Fruit fly (Drosophila melanogaster) whole organism, embryonic: ENCODE results near the gene CG17267.
A peak's percentile ranks its signal among the peaks of the same experiment; 100 is the strongest.

Source experiments
- Adf1 ChIP-seq: fragments of 200-800 bp; sonication (Bioruptor generic); IDR thresholded peaks from 2 replicates; pipeline ENCODE4 v1.3.6; 2022; ENCODE audit warnings: missing biosample characterization, missing genetic modification characterization
- Bdp1 ChIP-seq: fragments of 200-800 bp; sonication (Bioruptor generic); optimal IDR thresholded peaks from 3 replicates; lab custom pipeline; 2016; ENCODE audit warnings: missing biosample characterization, missing genetic modification characterization
- CG10979 ChIP-seq: fragments of 200-800 bp; sonication (Bioruptor generic); optimal IDR thresholded peaks from 2 replicates; lab custom pipeline; 2018; ENCODE audit warnings: missing biosample characterization, mild to moderate bottlenecking, missing genetic modification characterization, moderate library complexity
- CG12071 ChIP-seq: fragments of 200-800 bp; sonication (Bioruptor generic); optimal IDR thresholded peaks from 3 replicates; lab custom pipeline; 2018; ENCODE audit warnings: missing biosample characterization, mild to moderate bottlenecking, missing genetic modification characterization
- CG12155 ChIP-seq: fragments of 200-800 bp; sonication (Bioruptor generic); optimal IDR thresholded peaks from 3 replicates; lab custom pipeline; 2016; ENCODE audit warnings: missing biosample characterization, missing genetic modification characterization
- CG13894 ChIP-seq: fragments of 200-800 bp; sonication (Bioruptor generic); optimal IDR thresholded peaks from 3 replicates; lab custom pipeline; 2018; ENCODE audit warnings: missing biosample characterization, mild to moderate bottlenecking, missing genetic modification characterization, moderate library complexity
- CG1529 ChIP-seq: fragments of 200-800 bp; sonication (Bioruptor generic); optimal IDR thresholded peaks from 3 replicates; lab custom pipeline; 2018; ENCODE audit warnings: missing biosample characterization, missing genetic modification characterization
- CG15479 ChIP-seq: fragments of 200-800 bp; sonication (Bioruptor generic); optimal IDR thresholded peaks from 3 replicates; lab custom pipeline; 2019; ENCODE audit warnings: missing biosample characterization, mild to moderate bottlenecking, missing genetic modification characterization, moderate library complexity
- CG31365 ChIP-seq: fragments of 200-800 bp; sonication (Bioruptor generic); optimal IDR thresholded peaks from 2 replicates; lab custom pipeline; 2018; ENCODE audit warnings: missing biosample characterization, mild to moderate bottlenecking, missing genetic modification characterization
- CG33213 ChIP-seq: fragments of 200-800 bp; sonication (Bioruptor generic); optimal IDR thresholded peaks from 3 replicates; lab custom pipeline; 2016; ENCODE audit warnings: missing biosample characterization, missing genetic modification characterization
- CG34224 ChIP-seq: fragments of 200-800 bp; sonication (Bioruptor generic); IDR thresholded peaks from 3 replicates; pipeline ENCODE4 v1.3.6; 2022; ENCODE audit warnings: missing biosample characterization, missing genetic modification characterization; ENCODE audit not compliant: partially characterized antibody
- CG4424 ChIP-seq: fragments of 200-800 bp; sonication (Bioruptor generic); optimal IDR thresholded peaks from 3 replicates; lab custom pipeline; 2016; ENCODE audit warnings: missing biosample characterization, missing genetic modification characterization
- CG5953 ChIP-seq: fragments of 200-800 bp; sonication (Bioruptor generic); IDR thresholded peaks from 2 replicates; pipeline ENCODE4 v1.3.6; 2022; ENCODE audit warnings: missing biosample characterization, missing genetic modification characterization
- CG6791 ChIP-seq: fragments of 200-800 bp; sonication (Bioruptor generic); IDR thresholded peaks from 3 replicates; pipeline ENCODE4 v1.3.6; 2022; ENCODE audit warnings: missing biosample characterization, missing genetic modification characterization; ENCODE audit not compliant: partially characterized antibody
- CG8089 ChIP-seq: fragments of 200-800 bp; sonication (Bioruptor generic); optimal IDR thresholded peaks from 3 replicates; lab custom pipeline; 2016; ENCODE audit warnings: missing biosample characterization, missing genetic modification characterization
- CG9609 ChIP-seq: fragments of 200-800 bp; sonication (Bioruptor generic); optimal IDR thresholded peaks from 3 replicates; lab custom pipeline; 2016; ENCODE audit warnings: missing biosample characterization, missing genetic modification characterization
- CG9817 ChIP-seq: fragments of 200-800 bp; sonication (Bioruptor generic); optimal IDR thresholded peaks from 2 replicates; lab custom pipeline; 2018; ENCODE audit warnings: missing biosample characterization, mild to moderate bottlenecking, missing genetic modification characterization, moderate library complexity
- Dad ChIP-seq: fragments of 200-800 bp; sonication (Bioruptor generic); optimal IDR thresholded peaks from 3 replicates; lab custom pipeline; 2016; ENCODE audit warnings: missing biosample characterization, missing genetic modification characterization
- Drgx ChIP-seq: fragments of 200-800 bp; sonication (Bioruptor generic); IDR thresholded peaks from 2 replicates; pipeline ENCODE4 v1.3.6; 2022; ENCODE audit warnings: missing biosample characterization, missing genetic modification characterization
- Ets97D ChIP-seq: fragments of 200-800 bp; sonication (Bioruptor generic); optimal IDR thresholded peaks from 3 replicates; lab custom pipeline; 2016; ENCODE audit warnings: missing biosample characterization, missing genetic modification characterization
- Fer1 ChIP-seq: fragments of 200-800 bp; sonication (Bioruptor generic); optimal IDR thresholded peaks from 2 replicates; lab custom pipeline; 2017; ENCODE audit warnings: missing biosample characterization, mild to moderate bottlenecking, missing genetic modification characterization
- HLH54F ChIP-seq: fragments of 200-800 bp; sonication (Bioruptor generic); optimal IDR thresholded peaks from 3 replicates; lab custom pipeline; 2016; ENCODE audit warnings: missing biosample characterization, missing genetic modification characterization
- Med ChIP-seq: fragments of 200-800 bp; sonication (Bioruptor generic); peaks from one replicate; lab custom pipeline; 2016; ENCODE audit warnings: missing biosample characterization, missing genetic modification characterization, mild to moderate bottlenecking, inconsistent platforms, moderate library complexity
- Opbp ChIP-seq: fragments of 200-800 bp; sonication (Bioruptor generic); IDR thresholded peaks from 3 replicates; pipeline ENCODE4 v1.3.6; 2022; ENCODE audit warnings: missing biosample characterization, missing genetic modification characterization; ENCODE audit not compliant: partially characterized antibody
- Sox102F ChIP-seq: fragments of 200-800 bp; sonication (Bioruptor generic); optimal IDR thresholded peaks from 2 replicates; lab custom pipeline; 2018; ENCODE audit warnings: missing biosample characterization, mild to moderate bottlenecking, missing genetic modification characterization, moderate library complexity
- Trl ChIP-seq, 3 experiments: fragments of >200 bp in 2 of 3; fragments of 200-800 bp in 1 of 3; sonication (Bioruptor generic) in 1 of 3; optimal IDR thresholded peaks; 2 replicates in 1 of 3; 3 replicates in 2 of 3; lab custom pipeline; 2016 to 2017; ENCODE audit warnings: missing biosample characterization in 1 of 3, missing genetic modification characterization in 1 of 3
- Xbp1 ChIP-seq: fragments of 200-800 bp; sonication (Bioruptor generic); optimal IDR thresholded peaks from 3 replicates; lab custom pipeline; 2016; ENCODE audit warnings: missing biosample characterization, mild to moderate bottlenecking, missing genetic modification characterization
- corto ChIP-seq: fragments of 200-800 bp; sonication (Bioruptor generic); optimal IDR thresholded peaks from 2 replicates; lab custom pipeline; 2016; ENCODE audit warnings: missing biosample characterization, mild to moderate bottlenecking, missing genetic modification characterization, moderate library complexity
- dpn ChIP-seq, 2 experiments: fragments of 200-800 bp; sonication (Bioruptor generic); optimal IDR thresholded peaks; 3 replicates each; lab custom pipeline; 2016; ENCODE audit warnings: missing biosample characterization in 2 of 2, missing genetic modification characterization in 2 of 2
- fu2 ChIP-seq: fragments of 200-800 bp; sonication (Bioruptor generic); optimal IDR thresholded peaks from 2 replicates; lab custom pipeline; 2016; ENCODE audit warnings: missing biosample characterization, missing genetic modification characterization
- lilli ChIP-seq: fragments of 200-800 bp; sonication (Bioruptor generic); optimal IDR thresholded peaks from 3 replicates; lab custom pipeline; 2016; ENCODE audit warnings: missing biosample characterization, missing genetic modification characterization
- nmo ChIP-seq: fragments of 200-800 bp; sonication (Bioruptor generic); optimal IDR thresholded peaks from 2 replicates; lab custom pipeline; 2018; ENCODE audit warnings: missing biosample characterization, mild to moderate bottlenecking, missing genetic modification characterization, moderate library complexity
- nom ChIP-seq: fragments of 200-800 bp; sonication (Bioruptor generic); optimal IDR thresholded peaks from 2 replicates; lab custom pipeline; 2017; ENCODE audit warnings: missing biosample characterization, missing genetic modification characterization, mild to moderate bottlenecking, moderate library complexity, missing genetic modification reagents
- pfk ChIP-seq: fragments of 200-800 bp; sonication (Bioruptor generic); optimal IDR thresholded peaks from 2 replicates; lab custom pipeline; 2018; ENCODE audit warnings: missing biosample characterization, mild to moderate bottlenecking, missing genetic modification characterization, moderate library complexity
- prd ChIP-seq, 3 experiments: fragments of >200 bp in 2 of 3; fragments of 200-800 bp in 1 of 3; sonication (Bioruptor generic) in 1 of 3; optimal IDR thresholded peaks in 2 of 3; IDR thresholded peaks in 1 of 3; 2 replicates in 2 of 3; 3 replicates in 1 of 3; pipeline versions ENCODE4 v1.3.6 to Lab custom; 2017 to 2022; ENCODE audit warnings: missing biosample characterization in 1 of 3, missing genetic modification characterization in 1 of 3
- repo ChIP-seq: fragments of 200-800 bp; sonication (Bioruptor generic); optimal IDR thresholded peaks from 2 replicates; lab custom pipeline; 2016; ENCODE audit warnings: missing biosample characterization, missing genetic modification characterization
- twi ChIP-seq: fragments of 200-800 bp; optimal IDR thresholded peaks from 2 replicates; lab custom pipeline; 2019; ENCODE audit warnings: missing biosample characterization, mild to moderate bottlenecking, missing genetic modification characterization, moderate library complexity
- unpg ChIP-seq: fragments of 200-800 bp; sonication (Bioruptor generic); optimal IDR thresholded peaks from 3 replicates; lab custom pipeline; 2018; ENCODE audit warnings: missing biosample characterization, mild to moderate bottlenecking, missing genetic modification characterization, moderate library complexity
- wek ChIP-seq: fragments of 200-800 bp; sonication (Bioruptor generic); optimal IDR thresholded peaks from 3 replicates; lab custom pipeline; 2018; ENCODE audit warnings: missing biosample characterization, mild to moderate bottlenecking, missing genetic modification characterization, moderate library complexity
- zf30C ChIP-seq: fragments of 200-800 bp; sonication (Bioruptor generic); optimal IDR thresholded peaks from 3 replicates; lab custom pipeline; 2018; ENCODE audit warnings: missing biosample characterization, mild to moderate bottlenecking, missing genetic modification characterization
- zfh2 ChIP-seq: fragments of 200-800 bp; sonication (Bioruptor generic); optimal IDR thresholded peaks from 2 replicates; lab custom pipeline; 2016; ENCODE audit warnings: missing biosample characterization, missing genetic modification characterization

Gene CG17267

DNA sequence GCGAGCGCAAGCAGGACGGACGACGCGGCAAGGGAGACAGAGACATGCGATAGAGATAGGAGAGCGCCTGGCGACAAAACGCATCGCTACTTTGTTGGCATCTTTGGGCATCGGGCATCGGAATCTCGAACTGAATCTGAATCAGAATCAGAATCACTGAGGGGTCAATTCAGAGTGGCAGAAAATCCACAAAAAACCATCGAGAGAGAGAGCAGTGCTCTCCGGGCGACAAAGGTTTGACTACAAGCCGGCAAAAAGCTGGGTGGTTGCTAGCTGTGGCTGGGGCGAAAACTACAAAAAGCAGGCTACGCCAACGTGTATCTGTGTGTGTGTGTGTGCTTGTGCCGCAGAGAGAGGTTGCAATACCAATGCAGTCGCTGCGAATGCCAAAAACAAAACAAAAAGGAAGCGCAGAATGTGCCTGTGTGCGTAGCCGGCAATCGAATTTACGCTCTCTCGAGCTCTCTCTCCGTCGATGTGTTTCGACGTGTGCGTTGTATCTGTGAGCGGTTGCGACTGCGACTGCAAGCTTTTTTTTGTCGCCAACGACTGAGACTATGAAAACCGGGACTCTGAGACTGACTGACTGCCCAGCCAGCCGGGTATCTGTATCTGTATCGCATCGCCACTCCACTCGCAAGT, 39.5 kb upstream of the CG17267 start (continued):
- TF ChIP-seq CG34224 (GFP tag; lab: Robert Waterston, UW) (no peak), unpg (no peak), prd (optimal IDR thresholded peaks at IDR 0.05; lab: Kevin White, UChicago) (no peak), prd (GFP tag; IDR thresholded peaks at IDR 0.05; lab: Robert Waterston, UW) (no peak), CG6791 (GFP tag; lab: Robert Waterston, UW) (no peak), pfk (GFP tag; lab: Kevin White, UChicago) (no peak), Med (GFP tag; lab: Kevin White, UChicago) (no peak), CG15479 (no peak)

DNA sequence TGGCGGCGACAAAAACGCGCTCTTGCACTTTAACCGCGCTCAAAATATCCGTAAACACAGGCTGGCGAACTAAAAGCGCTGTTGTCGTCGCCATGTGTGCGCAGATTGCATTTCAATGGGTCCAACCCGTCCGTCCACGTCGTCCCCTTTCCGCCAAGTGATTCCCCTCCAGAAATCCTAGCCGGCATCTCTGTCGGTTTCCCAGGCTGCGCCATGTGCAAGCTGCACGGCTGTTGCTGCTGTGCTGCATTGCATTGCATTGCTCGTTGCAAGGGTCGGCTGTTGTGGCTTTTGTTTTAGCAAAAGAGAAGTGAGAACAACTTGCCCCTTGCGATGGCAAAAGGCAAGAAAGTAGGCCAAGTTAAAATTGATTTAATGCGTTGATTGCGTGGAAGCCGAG, 35.2 kb upstream of the CG17267 start:
- TF ChIP-seq CG13894 (tag; lab: Kevin White, UChicago), result no peak
- no peak for TF ChIP-seq wek
- TF ChIP-seq HLH54F (GFP tag; lab: Kevin White, UChicago), result no peak
- TF ChIP-seq CG10979 (tag; lab: Kevin White, UChicago), result no peak
- no peak for TF ChIP-seq dpn (GFP tag; optimal IDR thresholded peaks at IDR 0.05; lab: Kevin White, UChicago)
- no peak for TF ChIP-seq CG33213 (GFP tag; lab: Kevin White, UChicago)
- TF ChIP-seq CG12155 (GFP tag; lab: Kevin White, UChicago), result no peak
- TF ChIP-seq Trl (optimal IDR thresholded peaks at IDR 0.05; lab: Kevin White, UChicago), result no peak
- no peak for TF ChIP-seq Trl (GFP tag; optimal IDR thresholded peaks at IDR 0.05; lab: Kevin White, UChicago)
- no peak for TF ChIP-seq CG12071 (GFP tag; lab: Kevin White, UChicago)
- TF ChIP-seq CG9609, result no peak
- no peak for TF ChIP-seq repo (GFP tag; lab: Kevin White, UChicago)
- TF ChIP-seq zf30C (GFP tag; lab: Kevin White, UChicago), result no peak
- no peak for TF ChIP-seq twi
- TF ChIP-seq CG5953 (GFP tag; lab: Robert Waterston, UW), result no peak
- TF ChIP-seq Xbp1 (GFP tag; lab: Kevin White, UChicago), result no peak
- TF ChIP-seq Bdp1 (GFP tag; lab: Kevin White, UChicago), result no peak
- TF ChIP-seq CG1529, result no peak
- no peak for TF ChIP-seq nmo (GFP tag; lab: Kevin White, UChicago)

DNA sequence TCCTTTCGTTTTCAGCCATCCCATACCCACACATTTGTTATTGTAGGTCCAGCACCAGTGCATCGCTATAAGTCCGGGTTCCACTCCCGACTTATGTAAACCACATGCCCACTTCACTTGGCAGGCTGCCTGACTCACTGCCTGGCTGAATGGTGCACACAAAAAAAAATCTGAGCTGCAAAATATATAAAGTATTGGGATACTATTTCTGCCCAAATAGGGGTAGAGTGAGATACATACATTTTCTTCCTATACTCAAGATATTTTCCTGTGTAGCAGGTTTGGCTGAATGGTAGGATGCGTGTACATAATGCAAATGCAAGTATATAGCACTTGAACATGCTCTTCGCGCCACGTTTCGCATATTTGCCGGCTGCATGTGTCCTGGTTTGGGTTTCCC, 34.3 kb upstream of the CG17267 start:
- peak; percentile 14 for TF ChIP-seq nom (GFP tag; lab: Kevin White, UChicago)
- no peak for TF ChIP-seq CG31365 (tag; lab: Kevin White, UChicago)
- TF ChIP-seq Drgx (GFP tag; lab: Robert Waterston, UW), result peak; percentile 26; the same call in 1 of the 2 replicates
- no peak for TF ChIP-seq CG4424 (GFP tag; lab: Kevin White, UChicago)
- no peak for TF ChIP-seq Adf1 (GFP tag; lab: Robert Waterston, UW)
- no peak for TF ChIP-seq Sox102F (GFP tag; lab: Kevin White, UChicago)
- TF ChIP-seq Fer1 (GFP tag; lab: Kevin White, UChicago), result no peak
- peak; percentile 53 for TF ChIP-seq twi
- TF ChIP-seq CG8089 (GFP tag; lab: Kevin White, UChicago), result no peak
- no peak for TF ChIP-seq lilli
- TF ChIP-seq zf30C (GFP tag; lab: Kevin White, UChicago), result peak; percentile 19

DNA sequence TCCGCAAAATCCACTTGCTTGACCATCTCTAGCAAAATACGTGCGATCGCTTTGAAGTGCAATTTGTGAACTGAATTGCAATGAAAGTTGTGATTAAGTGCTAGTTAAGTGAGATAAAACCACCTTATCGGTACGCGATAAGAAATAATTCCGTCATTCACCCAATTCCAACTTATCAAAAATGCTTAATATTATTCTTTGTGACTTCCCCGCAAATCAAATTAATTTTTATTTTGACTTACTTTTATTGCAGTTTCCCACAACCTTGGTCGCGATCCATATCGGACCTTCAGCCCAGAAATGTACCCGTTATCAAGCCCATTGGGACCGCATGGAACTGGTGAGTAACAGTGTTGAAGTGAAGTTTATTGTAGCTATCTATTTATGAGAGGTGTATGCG, 33.6 kb upstream of the CG17267 start, which contains the start of gene Takl1:
Takl1 (minus strand) TSS at position 59 of the 400 bp plus-strand sequence.
- TF ChIP-seq zfh2 (GFP tag; lab: Kevin White, UChicago) (no peak), Dad (GFP tag; lab: Kevin White, UChicago) (no peak), corto (GFP tag; lab: Kevin White, UChicago) (peak; percentile 23), fu2 (GFP tag; lab: Kevin White, UChicago) (no peak), Ets97D (GFP tag; lab: Kevin White, UChicago) (no peak), CG9817 (tag; lab: Kevin White, UChicago) (no peak), Opbp (no peak)
